Fruit fly (Drosophila melanogaster) whole organism, embryonic: Measurements from ENCODE around the gene Cyp4ac1.

ENCODE experiments used
- Abd-B ChIP-seq: fragments of 200-800 bp; sonication (Bioruptor generic); optimal IDR thresholded peaks from 2 replicates; lab custom pipeline; 2018; ENCODE audit warnings: missing biosample characterization, mild to moderate bottlenecking, missing genetic modification characterization, moderate library complexity
- Awh ChIP-seq: fragments of 200-800 bp; sonication (Bioruptor generic); IDR thresholded peaks from 2 replicates; pipeline ENCODE4, ENCODE4 v1.3.6; 2022; ENCODE audit warnings: missing biosample characterization, missing genetic modification characterization
- CG10209 ChIP-seq: fragments of 200-800 bp; sonication (Bioruptor generic); optimal IDR thresholded peaks from 3 replicates; lab custom pipeline; 2017; ENCODE audit warnings: missing biosample characterization, mild to moderate bottlenecking, missing genetic modification characterization, missing genetic modification reagents
- CG10366 ChIP-seq: fragments of 200-800 bp; sonication (Bioruptor generic); IDR thresholded peaks from 2 replicates; pipeline ENCODE4 v1.3.6; 2022; ENCODE audit warnings: missing biosample characterization, missing genetic modification characterization
- CG10543 ChIP-seq: fragments of 200-800 bp; sonication (Bioruptor generic); optimal IDR thresholded peaks from 3 replicates; lab custom pipeline; 2017; ENCODE audit warnings: missing biosample characterization, mild to moderate bottlenecking, missing genetic modification characterization, moderate library complexity
- CG11695 ChIP-seq: fragments of 200-800 bp; sonication (Bioruptor generic); IDR thresholded peaks from 3 replicates; pipeline ENCODE4 v1.3.6; 2022; ENCODE audit warnings: missing biosample characterization, missing genetic modification characterization
- CG12769 ChIP-seq: fragments of 200-800 bp; sonication (Bioruptor generic); optimal IDR thresholded peaks from 2 replicates; lab custom pipeline; 2019; ENCODE audit warnings: missing biosample characterization, mild to moderate bottlenecking, missing genetic modification characterization, moderate library complexity
- CG14667 ChIP-seq: fragments of 200-800 bp; sonication (Bioruptor generic); IDR thresholded peaks from 2 replicates; pipeline ENCODE4 v1.3.6; 2022; ENCODE audit warnings: missing biosample characterization, missing genetic modification characterization
- CG1602 ChIP-seq: fragments of 200-800 bp; sonication (Bioruptor generic); optimal IDR thresholded peaks from 3 replicates; lab custom pipeline; 2016; ENCODE audit warnings: missing biosample characterization, missing genetic modification characterization
- CG17385 ChIP-seq: fragments of 200-800 bp; sonication (Bioruptor generic); optimal IDR thresholded peaks from 3 replicates; lab custom pipeline; 2018; ENCODE audit warnings: missing biosample characterization, mild to moderate bottlenecking, missing genetic modification characterization
- CG3281 ChIP-seq: fragments of 200-800 bp; sonication (Bioruptor generic); optimal IDR thresholded peaks from 3 replicates; lab custom pipeline; 2017; ENCODE audit warnings: missing biosample characterization, mild to moderate bottlenecking, missing genetic modification characterization
- CG33557 ChIP-seq: fragments of 200-800 bp; sonication (Bioruptor generic); optimal IDR thresholded peaks from 2 replicates; lab custom pipeline; 2019; ENCODE audit warnings: missing biosample characterization, mild to moderate bottlenecking, missing genetic modification characterization, moderate library complexity
- CG34376 ChIP-seq: fragments of 200-800 bp; sonication (Bioruptor generic); optimal IDR thresholded peaks from 2 replicates; lab custom pipeline; 2018; ENCODE audit warnings: missing biosample characterization, mild to moderate bottlenecking, missing genetic modification characterization
- CG42726 ChIP-seq: fragments of 200-800 bp; sonication (Bioruptor generic); IDR thresholded peaks from 2 replicates; pipeline ENCODE4 v1.3.6; 2022; ENCODE audit warnings: missing biosample characterization, missing genetic modification characterization; ENCODE audit not compliant: partially characterized antibody
- CG6765 ChIP-seq: fragments of 200-800 bp; sonication (Bioruptor generic); optimal IDR thresholded peaks from 3 replicates; lab custom pipeline; 2017; ENCODE audit warnings: missing biosample characterization, mild to moderate bottlenecking, missing genetic modification characterization
- CG8359 ChIP-seq: fragments of 200-800 bp; sonication (Bioruptor generic); optimal IDR thresholded peaks from 2 replicates; lab custom pipeline; 2017; ENCODE audit warnings: missing biosample characterization, mild to moderate bottlenecking, missing genetic modification characterization, borderline replicate concordance
- CG9609 ChIP-seq: fragments of 200-800 bp; sonication (Bioruptor generic); optimal IDR thresholded peaks from 3 replicates; lab custom pipeline; 2016; ENCODE audit warnings: missing biosample characterization, missing genetic modification characterization
- CoRest ChIP-seq: fragments of 200-800 bp; sonication (Bioruptor generic); optimal IDR thresholded peaks from 3 replicates; lab custom pipeline; 2018; ENCODE audit warnings: missing biosample characterization, mild to moderate bottlenecking, missing genetic modification characterization, moderate library complexity
- Dip2 ChIP-seq: fragments of 200-800 bp; sonication (Bioruptor generic); IDR thresholded peaks from 2 replicates; pipeline ENCODE4 v1.3.6; 2022; ENCODE audit warnings: missing biosample characterization, missing genetic modification characterization
- Doc3 ChIP-seq: fragments of 200-800 bp; sonication (Bioruptor generic); IDR thresholded peaks from 3 replicates; pipeline ENCODE4 v1.3.6; 2022; ENCODE audit warnings: missing biosample characterization, missing genetic modification characterization; ENCODE audit not compliant: partially characterized antibody
- Ets65A ChIP-seq: fragments of 200-800 bp; sonication (Bioruptor generic); peaks from one replicate; lab custom pipeline; 2016; ENCODE audit warnings: missing biosample characterization, missing genetic modification characterization
- H2.0 ChIP-seq: fragments of 200-800 bp; sonication (Bioruptor generic); IDR thresholded peaks from 2 replicates; pipeline ENCODE4 v1.3.6; 2022; ENCODE audit warnings: missing biosample characterization, missing genetic modification characterization
- HLH3B ChIP-seq: fragments of 200-800 bp; sonication (Bioruptor generic); IDR thresholded peaks from 2 replicates; pipeline ENCODE4 v1.3.6; 2022; ENCODE audit warnings: missing biosample characterization, missing genetic modification characterization
- Jarid2 ChIP-seq: fragments of 200-800 bp; sonication (Bioruptor generic); optimal IDR thresholded peaks from 3 replicates; lab custom pipeline; 2017; ENCODE audit warnings: mild to moderate bottlenecking, missing biosample characterization, missing genetic modification reagents, missing genetic modification characterization
- MTF-1 ChIP-seq: fragments of 200-800 bp; sonication (Bioruptor generic); optimal IDR thresholded peaks from 2 replicates; lab custom pipeline; 2018; ENCODE audit warnings: missing biosample characterization, mild to moderate bottlenecking, missing genetic modification characterization, borderline replicate concordance
- Nf-YB ChIP-seq: fragments of 200-800 bp; sonication (Bioruptor generic); optimal IDR thresholded peaks from 3 replicates; lab custom pipeline; 2019; ENCODE audit warnings: missing biosample characterization, mild to moderate bottlenecking, missing genetic modification characterization, moderate library complexity
- Optix ChIP-seq: fragments of 200-800 bp; sonication (Bioruptor generic); IDR thresholded peaks from 3 replicates; pipeline ENCODE4 v1.3.6; 2022; ENCODE audit warnings: missing biosample characterization, missing genetic modification characterization
- PHDP ChIP-seq: fragments of 200-800 bp; sonication (Bioruptor generic); optimal IDR thresholded peaks from 3 replicates; lab custom pipeline; 2018; ENCODE audit warnings: missing biosample characterization, mild to moderate bottlenecking, missing genetic modification characterization, moderate library complexity
- Ptx1 ChIP-seq: fragments of 200-800 bp; sonication (Bioruptor generic); IDR thresholded peaks from 2 replicates; pipeline ENCODE4 v1.3.6; 2022; ENCODE audit warnings: missing biosample characterization, missing genetic modification characterization
- Stat92E ChIP-seq, 3 experiments: fragments of >200 bp in 2 of 3; fragments of 200-800 bp in 1 of 3; sonication (Bioruptor generic) in 1 of 3; optimal IDR thresholded peaks; 2 replicates each; lab custom pipeline; 2017 to 2019; ENCODE audit warnings: missing biosample characterization in 3 of 3, missing genetic modification characterization in 3 of 3, mild to moderate bottlenecking in 1 of 3, moderate library complexity in 1 of 3
- TFAM ChIP-seq: fragments of 200-800 bp; sonication (Bioruptor generic); optimal IDR thresholded peaks from 2 replicates; lab custom pipeline; 2017; ENCODE audit warnings: missing biosample characterization, missing genetic modification characterization, inconsistent platforms
- Tbp ChIP-seq: fragments of >200 bp; optimal IDR thresholded peaks from 2 replicates; lab custom pipeline; 2018; ENCODE audit warnings: missing biosample characterization, missing genetic modification characterization
- bigmax ChIP-seq: fragments of 200-800 bp; sonication (Bioruptor generic); optimal IDR thresholded peaks from 2 replicates; lab custom pipeline; 2018; ENCODE audit warnings: missing biosample characterization, mild to moderate bottlenecking, missing genetic modification characterization
- corto ChIP-seq: fragments of 200-800 bp; sonication (Bioruptor generic); optimal IDR thresholded peaks from 2 replicates; lab custom pipeline; 2016; ENCODE audit warnings: missing biosample characterization, mild to moderate bottlenecking, missing genetic modification characterization, moderate library complexity
- dysf ChIP-seq: fragments of 200-800 bp; sonication (Bioruptor generic); IDR thresholded peaks from 3 replicates; pipeline ENCODE4 v1.3.6; 2022; ENCODE audit warnings: missing biosample characterization, missing genetic modification characterization
- gcm ChIP-seq: fragments of 200-800 bp; sonication (Bioruptor generic); optimal IDR thresholded peaks from 2 replicates; lab custom pipeline; 2019; ENCODE audit warnings: missing biosample characterization, mild to moderate bottlenecking, missing genetic modification characterization, moderate library complexity
- gsb-n ChIP-seq: fragments of 200-800 bp; sonication (Bioruptor generic); optimal IDR thresholded peaks from 3 replicates; lab custom pipeline; 2018; ENCODE audit warnings: missing biosample characterization, mild to moderate bottlenecking, missing genetic modification characterization
- gt ChIP-seq: fragments of 200-800 bp; sonication (Bioruptor generic); IDR thresholded peaks from 2 replicates; pipeline ENCODE4 v1.3.6; 2022; ENCODE audit warnings: missing biosample characterization, missing genetic modification characterization
- inv ChIP-seq: fragments of 200-800 bp; sonication (Bioruptor generic); IDR thresholded peaks from 2 replicates; pipeline ENCODE4 v1.3.6; 2022; ENCODE audit warnings: missing biosample characterization, missing genetic modification characterization; ENCODE audit not compliant: partially characterized antibody
- jigr1 ChIP-seq: fragments of 200-800 bp; sonication (Bioruptor generic); IDR thresholded peaks from 3 replicates; pipeline ENCODE4 v1.3.6; 2022; ENCODE audit warnings: missing biosample characterization, missing genetic modification characterization
- knrl ChIP-seq: fragments of 200-800 bp; sonication (Bioruptor generic); IDR thresholded peaks from 3 replicates; pipeline ENCODE4 v1.3.6; 2022; ENCODE audit warnings: missing biosample characterization, missing genetic modification characterization; ENCODE audit not compliant: partially characterized antibody
- pho ChIP-seq: fragments of 200-800 bp; sonication (Bioruptor generic); optimal IDR thresholded peaks from 2 replicates; lab custom pipeline; 2016; ENCODE audit warnings: missing biosample characterization, missing genetic modification characterization
- pita ChIP-seq: fragments of 200-800 bp; sonication (Bioruptor generic); optimal IDR thresholded peaks from 2 replicates; lab custom pipeline; 2017; ENCODE audit warnings: missing biosample characterization, mild to moderate bottlenecking, missing genetic modification characterization
- repo ChIP-seq: fragments of 200-800 bp; sonication (Bioruptor generic); optimal IDR thresholded peaks from 2 replicates; lab custom pipeline; 2016; ENCODE audit warnings: missing biosample characterization, missing genetic modification characterization
- scrt ChIP-seq: fragments of 200-800 bp; sonication (Bioruptor generic); optimal IDR thresholded peaks from 2 replicates; lab custom pipeline; 2018; ENCODE audit warnings: missing biosample characterization, mild to moderate bottlenecking, missing genetic modification characterization, moderate library complexity
- sna ChIP-seq: fragments of 200-800 bp; sonication (Bioruptor generic); IDR thresholded peaks from 2 replicates; pipeline ENCODE4 v1.3.6; 2022; ENCODE audit warnings: missing biosample characterization, missing genetic modification characterization; ENCODE audit not compliant: partially characterized antibody
- stwl ChIP-seq: fragments of 200-800 bp; sonication (Bioruptor generic); optimal IDR thresholded peaks from 3 replicates; lab custom pipeline; 2018; ENCODE audit warnings: missing biosample characterization, mild to moderate bottlenecking, missing genetic modification characterization, moderate library complexity
- unpg ChIP-seq: fragments of 200-800 bp; sonication (Bioruptor generic); optimal IDR thresholded peaks from 3 replicates; lab custom pipeline; 2018; ENCODE audit warnings: missing biosample characterization, mild to moderate bottlenecking, missing genetic modification characterization, moderate library complexity
- zfh1 ChIP-seq: fragments of 200-800 bp; sonication (Bioruptor generic); IDR thresholded peaks from 3 replicates; pipeline ENCODE4 v1.3.6; 2022; ENCODE audit warnings: missing biosample characterization, missing genetic modification characterization

Gene Cyp4ac1

DNA sequence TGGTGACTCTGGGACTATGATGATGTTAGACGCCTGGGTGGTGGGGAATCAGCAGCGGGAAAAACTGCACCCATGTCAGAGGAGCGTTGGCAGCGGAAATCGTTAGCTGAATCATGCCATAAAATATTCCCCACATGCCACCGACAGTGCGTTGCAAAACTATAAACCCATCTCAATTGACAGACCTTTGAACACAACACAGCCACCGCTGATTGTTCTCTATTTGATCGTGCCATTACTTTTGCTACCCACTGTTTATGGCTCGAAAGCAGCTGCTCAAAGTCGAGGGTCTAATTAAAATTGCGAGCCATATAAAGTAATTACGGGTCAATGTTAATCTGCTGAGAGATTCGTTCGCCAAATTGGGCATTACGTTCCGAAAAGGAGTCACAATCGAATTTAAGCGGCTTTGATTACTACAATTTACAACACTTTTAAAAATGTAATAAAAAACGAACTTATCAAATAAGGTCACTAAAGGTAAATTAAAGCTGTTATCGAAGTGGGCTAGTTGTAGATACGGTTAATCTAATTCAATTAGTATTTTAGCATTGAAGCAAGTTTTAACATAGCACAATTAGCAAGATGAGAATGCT lies 39.0 kb upstream of the Cyp4ac1 start (continued):
- TF ChIP-seq knrl (GFP tag; lab: Robert Waterston, UW), result no peak
- TF ChIP-seq unpg, result peak; percentile 7
- no peak for TF ChIP-seq CG10543
- TF ChIP-seq Tbp (GFP tag; lab: Kevin White, UChicago), result no peak
- TF ChIP-seq repo (GFP tag; lab: Kevin White, UChicago), result no peak
- TF ChIP-seq dysf (GFP tag; lab: Robert Waterston, UW), result peak; percentile 48; the same call in 2 of the 3 replicates
- no peak for TF ChIP-seq Ets65A (GFP tag; lab: Kevin White, UChicago)
- no peak for TF ChIP-seq CG10366 (GFP tag; lab: Robert Waterston, UW)
- TF ChIP-seq Stat92E (GFP tag; optimal IDR thresholded peaks at IDR 0.05; lab: Kevin White, UChicago), result no peak
- TF ChIP-seq gt (GFP tag; lab: Robert Waterston, UW), result no peak
- TF ChIP-seq CG8359 (GFP tag; lab: Kevin White, UChicago), result peak; percentile 25
- no peak for TF ChIP-seq Abd-B
- TF ChIP-seq MTF-1, result no peak
- TF ChIP-seq CG17385, result no peak
- no peak for TF ChIP-seq pita (GFP tag; lab: Kevin White, UChicago)
- peak; percentile 15 for TF ChIP-seq CG34376
- no peak for TF ChIP-seq CG9609
- 0 out of 3 replicates have a peak, but pooled peaks have one; percentile 24 for TF ChIP-seq zfh1 (GFP tag; lab: Robert Waterston, UW)
- TF ChIP-seq CG1602 (GFP tag; lab: Kevin White, UChicago), result no peak
- no peak for TF ChIP-seq Awh (GFP tag; lab: Robert Waterston, UW)
- no peak for TF ChIP-seq sna (GFP tag; lab: Robert Waterston, UW)
- TF ChIP-seq pho, result no peak
- TF ChIP-seq CG14667 (GFP tag; lab: Robert Waterston, UW), result no peak
- TF ChIP-seq H2.0 (GFP tag; lab: Robert Waterston, UW), result no peak
- TF ChIP-seq HLH3B, result 0 out of 2 replicates have a peak, but pooled peaks have one; percentile 35
- TF ChIP-seq Ptx1 (GFP tag; lab: Robert Waterston, UW), result no peak
- no peak for TF ChIP-seq jigr1
- no peak for TF ChIP-seq Doc3 (GFP tag; lab: Robert Waterston, UW)
- TF ChIP-seq CG12769 (tag; lab: Kevin White, UChicago), result peak; percentile 19
- TF ChIP-seq Nf-YB (GFP tag; lab: Kevin White, UChicago), result no peak
- 0 out of 2 replicates have a peak, but pooled peaks have one; percentile 13 for TF ChIP-seq inv
- TF ChIP-seq PHDP, result no peak
- TF ChIP-seq Optix, result no peak
- no peak for TF ChIP-seq Dip2 (GFP tag; lab: Robert Waterston, UW)
- TF ChIP-seq gsb-n (tag; lab: Kevin White, UChicago), result no peak
- TF ChIP-seq CoRest (tag; lab: Kevin White, UChicago), result no peak
- no peak for TF ChIP-seq TFAM (GFP tag; lab: Kevin White, UChicago)
- no peak for TF ChIP-seq stwl (tag; lab: Kevin White, UChicago)
- TF ChIP-seq CG10209 (GFP tag; lab: Kevin White, UChicago), result no peak
- TF ChIP-seq CG11695 (GFP tag; lab: Robert Waterston, UW), result peak; percentile 19; the same call in 1 of the 3 replicates
- no peak for TF ChIP-seq CG3281 (GFP tag; lab: Kevin White, UChicago)
- TF ChIP-seq CG33557, result no peak
- TF ChIP-seq scrt (GFP tag; lab: Kevin White, UChicago), result no peak
- TF ChIP-seq gcm (GFP tag; lab: Kevin White, UChicago), result no peak
- no peak for TF ChIP-seq CG42726 (GFP tag; lab: Robert Waterston, UW)
- no peak for TF ChIP-seq bigmax (GFP tag; lab: Kevin White, UChicago)
- no peak for TF ChIP-seq corto
- peak; percentile 19 for TF ChIP-seq CG6765 (GFP tag; lab: Kevin White, UChicago)
- no peak for TF ChIP-seq Jarid2 (GFP tag; lab: Kevin White, UChicago)
